Fruit fly (Drosophila melanogaster) whole organism, adult: Measurements from ENCODE around the gene Octalpha2R.

Experiments used
- CG14711 ChIP-seq: fragments of 200-800 bp; sonication (Bioruptor generic); optimal IDR thresholded peaks from 2 replicates; lab custom pipeline; 2018; ENCODE audit warnings: missing biosample characterization, mild to moderate bottlenecking, missing genetic modification characterization, moderate library complexity
- toe ChIP-seq: fragments of 200-800 bp; sonication (Bioruptor generic); optimal IDR thresholded peaks from 2 replicates; lab custom pipeline; 2016; ENCODE audit warnings: missing biosample characterization, missing genetic modification characterization

DNA sequence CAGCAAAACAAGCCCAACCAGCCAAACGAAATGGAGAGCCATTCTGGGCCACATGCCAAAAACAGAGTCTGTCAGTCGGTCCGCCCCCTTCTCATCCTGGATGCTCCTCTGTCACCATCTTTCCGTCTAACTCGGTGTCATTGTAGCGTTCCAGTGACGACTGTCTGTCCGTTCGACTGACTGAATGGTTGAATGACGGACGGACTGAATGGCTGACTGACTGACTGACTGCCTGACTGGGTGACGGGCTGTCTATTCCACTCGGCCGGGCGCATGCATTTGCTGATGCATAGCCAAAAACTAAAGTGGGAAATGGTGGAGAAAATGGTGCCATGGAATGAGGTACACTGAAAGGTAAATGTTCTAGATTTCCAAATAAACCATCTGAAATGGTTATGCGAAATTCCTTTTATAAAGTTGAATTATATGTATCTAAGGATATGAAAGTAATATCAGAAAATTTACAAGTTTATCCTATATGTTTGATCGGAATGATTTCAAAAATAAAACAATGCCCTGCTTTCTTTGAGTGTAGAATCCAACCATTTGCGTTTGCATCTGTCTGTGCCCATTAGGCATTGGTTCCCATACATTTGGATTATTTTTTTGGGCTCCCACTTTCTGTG lies 44.6 kb downstream of the Octalpha2R start:
- no peak for TF ChIP-seq CG14711 (tag; lab: Kevin White, UChicago)
- no peak for TF ChIP-seq toe
